Worm (Caenorhabditis elegans) whole organism, early embryonic: Measurements from ENCODE around the gene try-13.

Experiments
- F13C5.2 ChIP-seq: sonication (generic microtip); optimal IDR thresholded peaks from 2 replicates; lab custom pipeline; 2017; ENCODE audit warnings: mild to moderate bottlenecking, missing genetic modification characterization, inconsistent platforms, missing compliant biosample characterization
- ama-1 ChIP-seq: fragments of 150-350 bp; optimal IDR thresholded peaks from 2 replicates; lab custom pipeline; 2014
- flt-1 ChIP-seq: fragments of 200-800 bp; sonication (Bioruptor generic); IDR thresholded peaks from 2 replicates; pipeline ENCODE4 v1.3.6; 2022; ENCODE audit warnings: missing genetic modification characterization, missing compliant biosample characterization
- hmbx-1 ChIP-seq: sonication (generic microtip); optimal IDR thresholded peaks from 2 replicates; lab custom pipeline; 2016; ENCODE audit warnings: mild to moderate bottlenecking, missing genetic modification characterization, missing compliant biosample characterization
- hmg-4 ChIP-seq: fragments of 200-800 bp; sonication (Bioruptor generic); optimal IDR thresholded peaks from 2 replicates; lab custom pipeline; 2018; ENCODE audit warnings: mild to moderate bottlenecking, missing genetic modification characterization, missing compliant biosample characterization
- scrt-1 ChIP-seq: fragments of 200-800 bp; sonication (Bioruptor generic); IDR thresholded peaks from 2 replicates; pipeline ENCODE4 v1.3.6; 2022; ENCODE audit warnings: missing genetic modification characterization, missing compliant biosample characterization
- tra-4 ChIP-seq: sonication (generic microtip); optimal IDR thresholded peaks from 2 replicates; lab custom pipeline; 2017; ENCODE audit warnings: missing genetic modification characterization, missing compliant biosample characterization

DNA sequence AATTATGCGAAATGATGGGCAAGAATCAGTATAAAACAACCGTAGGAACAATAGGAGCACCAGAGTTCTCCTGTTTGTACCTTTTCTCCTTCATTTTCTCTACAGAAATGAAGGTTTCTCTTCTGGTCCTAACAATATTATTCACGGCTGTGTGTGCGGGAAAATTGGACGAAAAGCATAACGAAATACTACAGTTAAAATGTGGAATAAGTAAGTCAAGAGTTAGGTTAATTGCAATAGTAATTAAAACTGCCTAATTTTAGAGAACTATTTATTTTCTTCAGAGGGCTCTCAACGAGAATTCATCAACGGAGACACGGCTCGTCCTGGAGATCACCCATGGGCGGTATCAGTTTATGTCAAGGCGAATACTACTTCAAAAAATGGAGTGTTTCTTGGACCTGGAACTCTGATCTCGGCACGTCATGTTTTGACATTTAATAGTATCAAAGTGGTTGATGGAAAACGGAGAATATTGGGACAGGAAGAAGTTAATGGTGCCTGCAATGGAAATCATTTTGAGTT lies 9.5 kb downstream of the try-13 start, which contains the start of gene try-12:
- TF ChIP-seq tra-4 (tag; lab: Kevin White, UChicago) (no peak), hmbx-1 (tag; lab: Kevin White, UChicago) (no peak), scrt-1 (GFP tag; lab: Robert Waterston, UW) (no peak), ama-1 (lab: Kevin White, UChicago) (no peak), flt-1 (GFP tag; lab: Robert Waterston, UW) (no peak), hmg-4 (GFP tag; lab: Kevin White, UChicago) (no peak), F13C5.2 (no peak)
